Worm (Caenorhabditis elegans) whole organism, late embryonic: Measurements from ENCODE around the gene T22B2.2.

Experiments used
- ceh-19 ChIP-seq: fragments of 200-800 bp; sonication (Bioruptor generic); optimal IDR thresholded peaks from 2 replicates; lab custom pipeline; 2018; ENCODE audit warnings: mild to moderate bottlenecking, missing genetic modification characterization, missing compliant biosample characterization
- ceh-45 ChIP-seq: fragments of 200-800 bp; sonication (Bioruptor generic); IDR thresholded peaks from 2 replicates; pipeline ENCODE4 v1.3.6; 2022; ENCODE audit warnings: missing genetic modification reagents, missing genetic modification characterization, missing compliant biosample characterization
- ceh-9 ChIP-seq: sonication (generic microtip); optimal IDR thresholded peaks from 2 replicates; lab custom pipeline; 2016; ENCODE audit warnings: mild to moderate bottlenecking, missing genetic modification characterization, inconsistent platforms, missing compliant biosample characterization
- nhr-11 ChIP-seq: fragments of 150-350 bp; optimal IDR thresholded peaks from 2 replicates; lab custom pipeline; 2014; ENCODE audit warnings: missing biosample characterization, missing genetic modification characterization

DNA sequence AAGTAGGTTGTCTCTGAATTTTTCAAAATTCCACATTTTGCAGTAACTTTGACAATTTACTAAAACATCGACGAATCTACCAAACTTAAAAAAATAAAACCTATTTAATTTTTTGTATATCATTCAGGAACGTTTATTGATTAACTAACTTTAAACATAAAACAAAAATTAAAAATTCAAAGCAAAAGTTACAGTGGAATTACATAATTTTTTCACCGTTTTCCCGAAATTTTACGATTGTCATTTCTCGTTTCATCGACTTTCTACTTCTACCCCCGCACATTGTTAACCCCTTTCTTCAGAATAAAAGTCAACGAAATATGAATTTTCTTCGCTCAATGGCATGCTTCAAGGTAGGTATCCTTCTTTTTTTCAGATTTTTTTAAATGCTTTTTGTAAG, 42.0 kb upstream of the T22B2.2 start, which contains the start of gene F47F2.1:
- TF ChIP-seq ceh-19 (GFP tag; lab: Kevin White, UChicago): no peak
- no peak for TF ChIP-seq ceh-45
- no peak for TF ChIP-seq nhr-11 (tag; lab: Kevin White, UChicago)
- TF ChIP-seq ceh-9 (tag; lab: Kevin White, UChicago): no peak
